Worm (Caenorhabditis elegans): Measurements from ENCODE around the gene E04D5.4.

Gene E04D5.4

DNA sequence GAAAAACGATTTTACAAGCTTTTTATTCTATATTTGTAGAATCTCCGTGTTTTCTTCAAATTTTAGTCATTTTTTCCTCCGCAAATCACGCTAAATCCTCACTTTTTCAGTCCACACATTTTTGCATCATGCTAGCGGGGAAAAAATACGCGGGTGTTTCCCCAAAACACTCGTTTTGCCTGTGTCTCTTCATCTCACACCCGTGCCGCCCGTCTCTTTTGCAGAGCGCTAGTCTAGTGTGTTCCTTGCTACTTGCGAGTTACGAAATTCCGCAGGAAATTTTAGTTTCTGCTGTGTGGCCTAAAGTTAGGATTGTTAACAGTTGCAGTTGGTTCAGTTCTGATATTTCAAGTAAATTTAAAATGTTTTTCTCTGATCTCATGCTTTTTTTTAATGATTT lies 5.7 kb downstream of the E04D5.4 start:
- TF ChIP-seq ztf-25 (GFP tag; IDR thresholded peaks at IDR 0.05) = no peak
- peak; percentile 35; the same call in 1 of the 2 replicates for TF ChIP-seq nfyb-1 (GFP tag; IDR thresholded peaks at IDR 0.05)
- TF ChIP-seq mes-4 (tag; optimal IDR thresholded peaks at IDR 0.05) = no peak
- peak; percentile 50 for TF ChIP-seq attf-5 (GFP tag; optimal IDR thresholded peaks at IDR 0.05)
- TF ChIP-seq sea-2 (GFP tag; IDR thresholded peaks at IDR 0.05) = 0 out of 2 replicates have a peak, but pooled peaks have one; percentile 12
- TF ChIP-seq dox-1 (GFP tag; IDR thresholded peaks at IDR 0.05) = 0 out of 2 replicates have a peak, but pooled peaks have one; percentile 53
- no peak for TF ChIP-seq bed-2 (GFP tag; IDR thresholded peaks at IDR 0.05)
- TF ChIP-seq cebp-2 (GFP tag; IDR thresholded peaks at IDR 0.05) = 0 out of 2 replicates have a peak, but pooled peaks have one; percentile 40
- peak; percentile 8 for TF ChIP-seq die-1 (tag; optimal IDR thresholded peaks at IDR 0.05)
- TF ChIP-seq ceh-27 (GFP tag; optimal IDR thresholded peaks at IDR 0.05) = no peak
- peak; percentile 46; the same call in 1 of the 2 replicates for TF ChIP-seq B0336.3 (GFP tag; IDR thresholded peaks at IDR 0.05)
- peak; percentile 50 for TF ChIP-seq repo-1 (tag; optimal IDR thresholded peaks at IDR 0.05)
- peak; percentile 10 for TF ChIP-seq chd-7 (tag; optimal IDR thresholded peaks at IDR 0.05)
- TF ChIP-seq cebp-1 (GFP tag; IDR thresholded peaks at IDR 0.05) = peak; percentile 86
- peak; percentile 93 for TF ChIP-seq cebp-1 (tag; optimal IDR thresholded peaks at IDR 0.05)
- peak; percentile 20; the same call in 1 of the 2 replicates for TF ChIP-seq hmg-1.2 (GFP tag; IDR thresholded peaks at IDR 0.05)
- TF ChIP-seq snpc-1.1 (tag; optimal IDR thresholded peaks at IDR 0.05; ENCODE audit: insufficient read depth) = no peak
- TF ChIP-seq nhr-80 (tag; optimal IDR thresholded peaks at IDR 0.05) = peak; percentile 62
- TF ChIP-seq B0035.1 (tag; optimal IDR thresholded peaks at IDR 0.05) = no peak
- TF ChIP-seq B0261.1 (tag; optimal IDR thresholded peaks at IDR 0.05) = no peak

DNA sequence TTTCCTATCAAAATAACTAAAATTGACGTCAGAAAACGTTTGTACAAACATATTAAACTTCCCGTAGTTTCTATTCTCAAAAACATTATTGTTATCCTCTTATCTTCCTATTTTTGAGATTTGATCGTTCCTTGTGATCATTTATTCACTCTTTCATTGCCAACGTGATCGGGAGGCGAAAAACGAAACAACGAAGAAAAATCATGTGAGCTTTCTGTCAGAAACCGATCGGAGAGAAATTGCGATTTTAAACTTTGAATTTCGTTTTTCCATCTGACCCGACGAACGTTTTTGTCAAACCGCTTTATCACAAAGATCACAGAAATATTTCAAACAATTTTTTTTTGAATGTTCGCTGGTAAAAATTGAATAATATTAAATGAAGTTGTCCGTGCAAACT lies 6.2 kb downstream of the E04D5.4 start:
- TF ChIP-seq somi-1 (GFP tag; optimal IDR thresholded peaks at IDR 0.05) (peak; percentile 53), hmg-1.2 (GFP tag; IDR thresholded peaks at IDR 0.05) (peak; percentile 15; the same call in 1 of the 2 replicates), madf-10 (tag; optimal IDR thresholded peaks at IDR 0.05) (peak; percentile 12), tlf-1 (GFP tag; optimal IDR thresholded peaks at IDR 0.05) (peak; percentile 11), let-526 (GFP tag; IDR thresholded peaks at IDR 0.05) (0 out of 2 replicates have a peak, but pooled peaks have one; percentile 61), sea-2 (GFP tag; IDR thresholded peaks at IDR 0.05) (no peak)

DNA sequence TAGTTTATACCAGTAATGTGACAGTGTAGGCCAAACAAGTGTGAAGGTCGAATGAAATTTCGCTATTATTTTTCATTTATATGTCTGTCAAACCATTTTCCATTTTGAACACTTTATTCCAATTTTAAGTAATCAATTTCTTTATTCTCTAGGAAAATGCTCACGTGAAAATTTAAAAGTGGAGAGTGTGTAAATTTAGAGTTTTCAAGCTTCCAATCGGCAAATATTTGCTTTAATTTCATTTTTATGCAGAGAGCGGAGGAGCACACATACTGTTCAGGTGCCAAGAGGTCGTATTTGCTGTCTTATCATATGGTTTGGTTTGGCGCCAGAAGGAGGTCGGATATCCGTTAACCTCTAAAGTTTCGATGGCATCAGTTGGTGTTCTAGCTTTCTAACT lies 6.7 kb downstream of the E04D5.4 start:
- TF ChIP-seq Y53G8AR.9 (GFP tag; conservative IDR thresholded peaks at IDR 0.05) (0 out of 2 replicates have a peak, but pooled peaks have one; percentile 9), ztf-18 (tag; optimal IDR thresholded peaks at IDR 0.05) (no peak), bed-1 (GFP tag; IDR thresholded peaks at IDR 0.05) (no peak), snpc-3.4 (tag; optimal IDR thresholded peaks at IDR 0.05) (no peak), ceh-79 (tag; optimal IDR thresholded peaks at IDR 0.05) (no peak)

DNA sequence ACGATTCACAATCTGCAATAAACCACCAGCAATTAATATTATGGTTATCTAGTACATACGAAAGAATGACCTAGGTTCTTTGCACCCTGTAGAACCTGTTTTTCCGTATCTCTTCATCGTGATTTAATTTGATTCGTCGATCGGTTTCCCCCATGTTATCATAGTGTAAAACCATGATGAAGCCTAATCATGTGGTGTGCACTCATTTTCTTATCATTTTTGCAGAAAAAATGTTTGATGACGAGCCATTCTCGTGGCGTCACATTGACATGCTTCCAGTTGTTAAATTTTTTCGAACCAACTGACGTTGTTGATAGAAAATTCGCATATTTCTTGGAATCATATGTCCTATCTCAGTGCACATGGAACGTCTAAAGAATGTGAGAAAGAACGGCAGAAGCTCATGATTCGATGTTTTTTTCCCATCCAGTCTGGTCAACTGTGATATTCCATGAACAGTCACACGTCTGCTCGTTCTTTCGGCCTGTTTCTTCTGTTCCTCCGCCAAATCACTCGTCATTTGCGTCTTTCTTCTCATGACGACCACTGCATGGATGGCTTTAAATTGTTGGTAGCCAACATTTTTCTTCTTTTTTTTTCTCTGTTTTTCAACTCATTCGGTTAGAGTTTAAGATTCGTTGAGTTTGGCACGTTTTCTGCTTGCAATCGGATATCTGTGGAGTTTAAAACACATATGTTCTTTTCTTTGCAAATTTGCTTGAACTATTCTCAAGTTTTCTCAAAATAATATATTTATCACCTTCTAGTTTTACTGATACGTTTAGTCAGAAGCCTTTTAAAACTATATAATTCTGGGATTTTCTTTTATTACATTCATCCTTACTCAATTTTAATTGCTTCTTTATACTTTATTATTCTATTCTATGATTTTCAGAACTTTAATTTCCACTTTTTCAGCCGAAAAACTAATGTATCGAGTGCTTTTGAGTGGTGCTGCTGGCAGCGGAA lies 7.6 kb downstream of the E04D5.4 start, which contains the start of gene ZK673.2:
Gene ZK673.2 (plus strand): TSS at position 919 of the 969 bp plus-strand sequence.
- TF ChIP-seq ceh-40 (GFP tag; IDR thresholded peaks at IDR 0.05) (no peak), bed-1 (GFP tag; IDR thresholded peaks at IDR 0.05) (no peak), die-1 (tag; optimal IDR thresholded peaks at IDR 0.05) (no peak), zfh-2 (GFP tag; conservative IDR thresholded peaks at IDR 0.05) (no peak), C06A6.2 (GFP tag; conservative IDR thresholded peaks at IDR 0.05) (0 out of 2 replicates have a peak, but pooled peaks have one; percentile 11), egl-18 (GFP tag; IDR thresholded peaks at IDR 0.05) (no peak), lin-35 (GFP tag; optimal IDR thresholded peaks at IDR 0.05) (no peak), F39B2.1 (GFP tag; IDR thresholded peaks at IDR 0.05) (no peak), Y67H2A.10 (GFP tag; conservative IDR thresholded peaks at IDR 0.05) (no peak), F57A8.1 (GFP tag; optimal IDR thresholded peaks at IDR 0.05) (no peak), lsl-1 (GFP tag; optimal IDR thresholded peaks at IDR 0.05) (no peak), tbp1 (GFP tag; optimal IDR thresholded peaks at IDR 0.05) (peak; percentile 29), chd-7 (tag; optimal IDR thresholded peaks at IDR 0.05) (no peak), F37B4.10 (GFP tag; IDR thresholded peaks at IDR 0.05) (no peak), ceh-91 (GFP tag; IDR thresholded peaks at IDR 0.05) (no peak), C17E4.6 (GFP tag; IDR thresholded peaks at IDR 0.05) (no peak), akir-1 (GFP tag; optimal IDR thresholded peaks at IDR 0.05) (no peak)
